Fruit fly (Drosophila melanogaster) Kc167 (cell line): ENCODE results near the gene CG9328.

Source experiments
- Myc ChIP-seq: fragments of >200 bp; optimal IDR thresholded peaks from 2 replicates; lab custom pipeline; 2017; ENCODE audit warnings: missing external identifiers
- h ChIP-seq: fragments of >200 bp; optimal IDR thresholded peaks from 3 replicates; lab custom pipeline; 2018; ENCODE audit warnings: missing external identifiers
- insv ChIP-seq: fragments of >200 bp; optimal IDR thresholded peaks from 3 replicates; lab custom pipeline; 2018; ENCODE audit warnings: missing external identifiers
- psq ChIP-seq: fragments of >200 bp; optimal IDR thresholded peaks from 2 replicates; lab custom pipeline; 2017; ENCODE audit warnings: missing external identifiers
- ttk ChIP-seq: sonication (Bioruptor generic); optimal IDR thresholded peaks from 2 replicates; lab custom pipeline; 2017; ENCODE audit warnings: missing external identifiers

dm6 chr2L:20770242-20770769 is 27.2 kb upstream of the CG9328 start, which contains the start of gene cad:
- TF ChIP-seq psq: no peak
- TF ChIP-seq h (lab: Kevin White, UChicago): no peak
- TF ChIP-seq Myc: no peak
- no peak for TF ChIP-seq insv (lab: Kevin White, UChicago)
- TF ChIP-seq ttk (lab: Kevin White, UChicago): no peak
